Worm (Caenorhabditis elegans) whole organism, late embryonic: ENCODE data around the gene F16G10.2.
A peak's percentile ranks its signal among the peaks of the same experiment; 100 is the strongest.

Source experiments
- C08G9.2 ChIP-seq: sonication (generic microtip); optimal IDR thresholded peaks from 2 replicates; lab custom pipeline; 2016; ENCODE audit warnings: mild to moderate bottlenecking, missing genetic modification characterization, moderate library complexity, missing compliant biosample characterization
- C38D4.7 ChIP-seq: fragments of 200-800 bp; sonication (Bioruptor generic); optimal IDR thresholded peaks from 2 replicates; lab custom pipeline; 2018; ENCODE audit warnings: mild to moderate bottlenecking, missing genetic modification characterization, moderate library complexity, missing compliant biosample characterization
- K02D7.2 ChIP-seq: sonication (generic microtip); optimal IDR thresholded peaks from 2 replicates; lab custom pipeline; 2017; ENCODE audit warnings: mild to moderate bottlenecking, missing genetic modification characterization, missing compliant biosample characterization
- T23F11.4 ChIP-seq: fragments of 200-800 bp; sonication (Bioruptor generic); optimal IDR thresholded peaks from 2 replicates; lab custom pipeline; 2018; ENCODE audit warnings: mild to moderate bottlenecking, missing genetic modification characterization, missing compliant biosample characterization
- Y22D7AL.16 ChIP-seq: sonication (generic microtip); optimal IDR thresholded peaks from 2 replicates; lab custom pipeline; 2016; ENCODE audit warnings: missing genetic modification characterization, missing compliant biosample characterization
- ama-1 ChIP-seq: fragments of 150-350 bp; optimal IDR thresholded peaks from 2 replicates; lab custom pipeline; 2014
- ceh-18 ChIP-seq: sonication (generic microtip); optimal IDR thresholded peaks from 2 replicates; lab custom pipeline; 2016; ENCODE audit warnings: missing genetic modification characterization, missing compliant biosample characterization
- ceh-24 ChIP-seq: sonication (generic microtip); optimal IDR thresholded peaks from 2 replicates; lab custom pipeline; 2016; ENCODE audit warnings: mild to moderate bottlenecking, missing genetic modification characterization, missing compliant biosample characterization
- ceh-30 ChIP-seq: fragments of 150-350 bp; optimal IDR thresholded peaks from 2 replicates; lab custom pipeline; 2014; ENCODE audit warnings: missing biosample characterization, missing genetic modification characterization
- ceh-31 ChIP-seq: sonication (generic microtip); optimal IDR thresholded peaks from 2 replicates; lab custom pipeline; 2016; ENCODE audit warnings: missing genetic modification characterization, missing compliant biosample characterization
- ceh-34 ChIP-seq: sonication (generic microtip); optimal IDR thresholded peaks from 2 replicates; lab custom pipeline; 2016; ENCODE audit warnings: mild to moderate bottlenecking, missing genetic modification characterization, missing compliant biosample characterization
- ceh-45 ChIP-seq: fragments of 200-800 bp; sonication (Bioruptor generic); IDR thresholded peaks from 2 replicates; pipeline ENCODE4 v1.3.6; 2022; ENCODE audit warnings: missing genetic modification reagents, missing genetic modification characterization, missing compliant biosample characterization
- dve-1 ChIP-seq: sonication (generic microtip); optimal IDR thresholded peaks from 2 replicates; lab custom pipeline; 2017; ENCODE audit warnings: antibody characterized with exemption, mild to moderate bottlenecking, missing genetic modification characterization, missing compliant biosample characterization
- elt-2 ChIP-seq: sonication (generic microtip); optimal IDR thresholded peaks from 2 replicates; lab custom pipeline; 2016; ENCODE audit warnings: missing genetic modification reagents, missing genetic modification characterization, missing compliant biosample characterization
- elt-4 ChIP-seq: sonication (generic microtip); optimal IDR thresholded peaks from 2 replicates; lab custom pipeline; 2016; ENCODE audit warnings: missing genetic modification characterization, missing compliant biosample characterization
- ets-4 ChIP-seq: sonication (generic microtip); optimal IDR thresholded peaks from 2 replicates; lab custom pipeline; 2016; ENCODE audit warnings: missing genetic modification characterization, missing compliant biosample characterization
- fkh-10 ChIP-seq: fragments of 150-350 bp; optimal IDR thresholded peaks from 2 replicates; lab custom pipeline; 2014; ENCODE audit warnings: missing biosample characterization, missing genetic modification reagents, missing genetic modification characterization
- fkh-6 ChIP-seq: sonication (generic microtip); optimal IDR thresholded peaks from 2 replicates; lab custom pipeline; 2016; ENCODE audit warnings: missing genetic modification characterization, missing compliant biosample characterization
- gmeb-2 ChIP-seq: sonication (generic microtip); optimal IDR thresholded peaks from 2 replicates; lab custom pipeline; 2016; ENCODE audit warnings: missing genetic modification characterization, inconsistent platforms, missing compliant biosample characterization
- hlh-13 ChIP-seq: fragments of 200-800 bp; sonication (Bioruptor generic); optimal IDR thresholded peaks from 2 replicates; lab custom pipeline; 2018; ENCODE audit warnings: mild to moderate bottlenecking, missing genetic modification characterization, missing compliant biosample characterization
- hlh-15 ChIP-seq: sonication (generic microtip); optimal IDR thresholded peaks from 2 replicates; lab custom pipeline; 2016; ENCODE audit warnings: missing genetic modification characterization, missing compliant biosample characterization
- madf-2 ChIP-seq: sonication (generic microtip); optimal IDR thresholded peaks from 2 replicates; lab custom pipeline; 2017; ENCODE audit warnings: missing genetic modification characterization, missing compliant biosample characterization
- mec-3 ChIP-seq: sonication (generic microtip); optimal IDR thresholded peaks from 2 replicates; lab custom pipeline; 2016; ENCODE audit warnings: borderline replicate concordance, missing genetic modification characterization, missing compliant biosample characterization
- nfya-1 ChIP-seq: sonication (generic microtip); optimal IDR thresholded peaks from 2 replicates; lab custom pipeline; 2017; ENCODE audit warnings: missing genetic modification characterization, mild to moderate bottlenecking, missing compliant biosample characterization, antibody characterized with exemption, moderate library complexity
- nhr-11 ChIP-seq: fragments of 150-350 bp; optimal IDR thresholded peaks from 2 replicates; lab custom pipeline; 2014; ENCODE audit warnings: missing biosample characterization, missing genetic modification characterization
- nhr-232 ChIP-seq: sonication (generic microtip); optimal IDR thresholded peaks from 2 replicates; lab custom pipeline; 2016; ENCODE audit warnings: missing genetic modification characterization, missing compliant biosample characterization
- npax-4 ChIP-seq: sonication (generic microtip); optimal IDR thresholded peaks from 2 replicates; lab custom pipeline; 2016; ENCODE audit warnings: missing genetic modification characterization, missing compliant biosample characterization
- pax-1 ChIP-seq: fragments of 150-350 bp; optimal IDR thresholded peaks from 2 replicates; lab custom pipeline; 2014; ENCODE audit warnings: missing biosample characterization, missing genetic modification characterization
- pha-2 ChIP-seq: sonication (generic microtip); optimal IDR thresholded peaks from 2 replicates; lab custom pipeline; 2017; ENCODE audit warnings: mild to moderate bottlenecking, missing genetic modification characterization, missing compliant biosample characterization
- pha-4 ChIP-seq: fragments of 150-350 bp; optimal IDR thresholded peaks from 2 replicates; lab custom pipeline; 2018; ENCODE audit warnings: missing biosample characterization, missing genetic modification reagents, missing genetic modification characterization
- pros-1 ChIP-seq: fragments of 150-350 bp; optimal IDR thresholded peaks from 2 replicates; lab custom pipeline; 2014; ENCODE audit warnings: missing biosample characterization, missing genetic modification reagents, missing genetic modification characterization
- ref-2 ChIP-seq: sonication (generic microtip); optimal IDR thresholded peaks from 2 replicates; lab custom pipeline; 2016; ENCODE audit warnings: missing genetic modification characterization, missing compliant biosample characterization
- rnt-1 ChIP-seq: sonication (generic microtip); optimal IDR thresholded peaks from 2 replicates; lab custom pipeline; 2016; ENCODE audit warnings: missing genetic modification characterization, missing compliant biosample characterization
- sdc-2 ChIP-seq: sonication (generic microtip); optimal IDR thresholded peaks from 2 replicates; lab custom pipeline; 2016; ENCODE audit warnings: missing genotype, missing genetic modification characterization, missing compliant biosample characterization
- sox-2 ChIP-seq: fragments of 200-800 bp; sonication (Bioruptor generic); IDR thresholded peaks from 2 replicates; pipeline ENCODE4 v1.3.6; 2022; ENCODE audit warnings: missing genetic modification reagents, missing genetic modification characterization, missing compliant biosample characterization
- sox-4 ChIP-seq: sonication (generic microtip); optimal IDR thresholded peaks from 2 replicates; lab custom pipeline; 2017; ENCODE audit warnings: mild to moderate bottlenecking, missing genetic modification characterization, inconsistent platforms, missing compliant biosample characterization
- tbx-7 ChIP-seq: sonication (generic microtip); optimal IDR thresholded peaks from 2 replicates; lab custom pipeline; 2016; ENCODE audit warnings: missing genotype, missing genetic modification characterization, missing compliant biosample characterization
- unc-3 ChIP-seq, 2 experiments: fragments of 200-800 bp in 1 of 2; sonication (Bioruptor generic) in 1 of 2; sonication (generic microtip) in 1 of 2; conservative IDR thresholded peaks in 1 of 2; optimal IDR thresholded peaks in 1 of 2; 2 replicates each; pipeline versions ENCODE4 v1.3.6 to Lab custom; 2016 to 2022; ENCODE audit warnings: missing compliant biosample characterization in 2 of 2, missing genetic modification characterization in 2 of 2, missing genetic modification reagents in 1 of 2
- unc-42 ChIP-seq: sonication (generic microtip); optimal IDR thresholded peaks from 2 replicates; lab custom pipeline; 2016; ENCODE audit warnings: missing genotype, missing genetic modification characterization, missing compliant biosample characterization
- unc-55 ChIP-seq: sonication (generic microtip); optimal IDR thresholded peaks from 2 replicates; lab custom pipeline; 2017; ENCODE audit warnings: missing biosample characterization, missing genetic modification reagents, missing genetic modification characterization
- ztf-16 ChIP-seq: sonication (generic microtip); optimal IDR thresholded peaks from 2 replicates; lab custom pipeline; 2017; ENCODE audit warnings: missing genetic modification characterization, missing compliant biosample characterization

Gene F16G10.2

DNA sequence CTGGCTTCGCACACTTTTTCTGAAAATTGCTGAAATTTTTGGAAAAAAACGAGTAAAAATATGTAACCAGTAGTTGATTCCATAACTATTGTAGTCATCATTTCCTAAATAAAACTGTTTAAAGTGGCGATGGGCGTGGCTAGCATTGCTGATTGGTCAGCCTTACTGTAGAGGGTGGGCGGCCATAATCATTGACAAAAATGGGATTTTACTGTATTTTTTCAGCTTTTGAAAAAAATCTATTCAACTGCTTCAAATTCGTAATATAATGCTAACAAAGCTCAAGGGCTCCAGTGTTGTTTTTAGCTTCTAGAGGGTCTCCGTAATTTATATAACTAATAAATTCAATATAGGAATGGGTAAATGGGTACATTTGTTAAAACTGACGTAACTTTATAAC, 5.1 kb downstream of the F16G10.2 start, which contains the start of gene F16G10.7:
TSS of gene F16G10.7 (minus strand) at position 101 of the 400 bp plus-strand sequence.
- TF ChIP-seq pros-1 (no peak), nfya-1 (tag; lab: Kevin White, UChicago) (peak; percentile 6), ztf-16 (tag; lab: Kevin White, UChicago) (no peak), elt-4 (no peak), ceh-30 (tag; lab: Kevin White, UChicago) (no peak)
- TF ChIP-seq, all 69 proteins: peak for 1

ce11 chrII:2383334-2383733, 8.3 kb downstream of the F16G10.2 start, which contains the start of gene F16G10.8:
Gene F16G10.8 (minus strand): TSS chrII:2383434.
- no peak for TF ChIP-seq fkh-10
- TF ChIP-seq unc-3 (GFP tag; conservative IDR thresholded peaks at IDR 0.05; lab: Robert Waterston, UW), result no peak
- no peak for TF ChIP-seq unc-3 (tag; optimal IDR thresholded peaks at IDR 0.05; lab: Kevin White, UChicago)

ce11 chrII:2385495-2385894, 10.4 kb downstream of the F16G10.2 start, which contains the start of gene F16G10.9:
Gene F16G10.9 (minus strand): TSS chrII:2385595.
- TF ChIP-seq K02D7.2, result no peak
- no peak for TF ChIP-seq elt-4

DNA sequence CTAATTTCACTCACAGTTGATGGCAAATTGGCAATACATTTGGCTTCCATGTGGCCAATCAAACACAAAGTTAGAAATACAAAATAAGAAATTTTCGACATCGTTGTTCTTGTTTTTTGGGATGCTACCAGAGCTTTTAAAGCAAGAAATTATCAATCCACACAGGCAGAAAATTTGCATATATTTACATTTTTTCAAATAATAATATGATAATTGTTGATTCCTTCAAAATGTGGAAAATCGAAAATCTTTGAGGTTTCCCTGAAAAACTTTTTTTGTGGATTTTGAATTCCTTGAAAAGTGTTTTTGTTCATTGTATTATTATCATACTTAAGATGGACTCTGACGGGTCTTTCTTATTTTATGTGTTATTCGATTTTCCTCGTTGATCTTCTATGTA, 15.8 kb downstream of the F16G10.2 start, which contains the start of gene F16G10.10:
TSS of gene F16G10.10 (minus strand) at position 101 of the 400 bp plus-strand sequence.
- TF ChIP-seq pax-1 (tag; lab: Kevin White, UChicago), result no peak
- TF ChIP-seq ceh-24 (tag; lab: Kevin White, UChicago), result no peak
- TF ChIP-seq pha-4 (tag; lab: Kevin White, UChicago), result no peak
- TF ChIP-seq nfya-1 (tag; lab: Kevin White, UChicago), result no peak
- TF ChIP-seq C08G9.2 (tag; lab: Kevin White, UChicago), result no peak
- no peak for TF ChIP-seq nhr-232 (tag; lab: Kevin White, UChicago)
- TF ChIP-seq hlh-13, result no peak
- no peak for TF ChIP-seq ceh-45 (GFP tag; lab: Robert Waterston, UW)
- no peak for TF ChIP-seq madf-2 (tag; lab: Kevin White, UChicago)
- TF ChIP-seq gmeb-2 (tag; lab: Kevin White, UChicago), result no peak
- no peak for TF ChIP-seq C38D4.7 (GFP tag; lab: Kevin White, UChicago)
- no peak for TF ChIP-seq fkh-10
- no peak for TF ChIP-seq hlh-15
- no peak for TF ChIP-seq T23F11.4 (GFP tag; lab: Kevin White, UChicago)
- no peak for TF ChIP-seq npax-4 (tag; lab: Kevin White, UChicago)
- no peak for TF ChIP-seq sox-2
- TF ChIP-seq pros-1, result no peak
- TF ChIP-seq elt-4, result no peak
- no peak for TF ChIP-seq unc-42 (tag; lab: Kevin White, UChicago)
- TF ChIP-seq ets-4 (tag; lab: Kevin White, UChicago), result no peak
- TF ChIP-seq, all 69 proteins: peak for 0

DNA sequence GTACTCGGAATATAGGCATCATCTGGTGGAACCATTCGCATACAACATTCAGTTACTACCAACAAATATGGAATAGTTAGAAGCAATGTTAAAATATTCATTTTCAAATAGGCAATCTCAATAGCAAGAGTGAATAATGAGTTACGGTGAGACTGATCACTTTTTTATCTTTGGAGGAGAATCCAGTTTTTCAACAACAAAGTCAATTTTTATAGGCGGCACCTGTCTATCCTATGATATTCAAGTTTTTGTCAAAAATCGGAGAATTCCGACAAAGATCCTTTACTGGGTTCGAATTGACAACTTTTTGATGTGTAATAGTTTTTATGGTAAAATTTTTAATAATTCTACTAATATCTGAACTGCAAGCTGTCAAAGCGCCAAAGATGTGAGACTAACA, 18.7 kb downstream of the F16G10.2 start, which contains the start of gene F16G10.11:
TSS of gene F16G10.11 (minus strand) at position 101 of the 400 bp plus-strand sequence.
- TF ChIP-seq unc-3 (GFP tag; conservative IDR thresholded peaks at IDR 0.05; lab: Robert Waterston, UW) (no peak), unc-3 (tag; optimal IDR thresholded peaks at IDR 0.05; lab: Kevin White, UChicago) (no peak), ceh-24 (tag; lab: Kevin White, UChicago) (no peak), ceh-34 (tag; lab: Kevin White, UChicago) (no peak), ref-2 (tag; lab: Kevin White, UChicago) (no peak), ceh-18 (tag; lab: Kevin White, UChicago) (no peak), unc-55 (GFP tag; lab: Kevin White, UChicago) (no peak), T23F11.4 (GFP tag; lab: Kevin White, UChicago) (no peak), sox-4 (tag; lab: Kevin White, UChicago) (no peak), gmeb-2 (tag; lab: Kevin White, UChicago) (no peak)

ce11 chrII:2395864-2396263, 20.8 kb downstream of the F16G10.2 start, which contains the start of gene F16G10.13:
Gene F16G10.13 (minus strand): TSS chrII:2395964.
- TF ChIP-seq nfya-1 (tag; lab: Kevin White, UChicago) (no peak), rnt-1 (tag; lab: Kevin White, UChicago) (no peak), dve-1 (tag; lab: Kevin White, UChicago) (no peak), ceh-31 (tag; lab: Kevin White, UChicago) (no peak), elt-2 (tag; lab: Kevin White, UChicago) (no peak), mec-3 (tag; lab: Kevin White, UChicago) (no peak), tbx-7 (no peak), unc-42 (tag; lab: Kevin White, UChicago) (no peak), sdc-2 (tag; lab: Kevin White, UChicago) (no peak), gmeb-2 (tag; lab: Kevin White, UChicago) (no peak), sox-2 (no peak), fkh-6 (tag; lab: Kevin White, UChicago) (no peak), ceh-24 (tag; lab: Kevin White, UChicago) (no peak), Y22D7AL.16 (tag; lab: Kevin White, UChicago) (no peak), nhr-11 (no peak), ets-4 (tag; lab: Kevin White, UChicago) (no peak), ama-1 (lab: Kevin White, UChicago) (no peak), pha-2 (tag; lab: Kevin White, UChicago) (no peak), pha-4 (tag; lab: Kevin White, UChicago) (no peak)
- TF ChIP-seq, all 69 proteins: peak for 0
